Worm (Caenorhabditis elegans): Measurements from ENCODE around the gene C08B6.2.
A peak's percentile ranks its signal among the peaks of the same experiment; 100 is the strongest.

C08B6.2 gene

ce11 chrV:10120898-10121297 lies 15.4 kb downstream of the C08B6.2 start, which contains the start of gene srxa-18 (continued):
- no peak for TF ChIP-seq mxl-3 (GFP tag; optimal IDR thresholded peaks at IDR 0.05)
- no peak for TF ChIP-seq fkh-10 (GFP tag; optimal IDR thresholded peaks at IDR 0.05)
- no peak for TF ChIP-seq pqm-1 (tag; optimal IDR thresholded peaks at IDR 0.05)
- no peak for TF ChIP-seq hif-1 (tag; optimal IDR thresholded peaks at IDR 0.05)
- TF ChIP-seq aha-1 (tag), result no peak

ce11 chrV:10122670-10123069 lies 17.2 kb downstream of the C08B6.2 start, which contains the start of gene srxa-19:
Gene srxa-19, minus strand, starts transcription at chrV:10122770.
- TF ChIP-seq ceh-44 (GFP tag; IDR thresholded peaks at IDR 0.05), result no peak

- TF ChIP-seq ceh-44 (GFP tag; IDR thresholded peaks at IDR 0.05), result no peak
- no peak for TF ChIP-seq unc-62 (GFP tag; optimal IDR thresholded peaks at IDR 0.05 in 1 of 2)
- TF ChIP-seq unc-62 (tag; optimal IDR thresholded peaks at IDR 0.05), result no peak
- TF ChIP-seq unc-39 (tag; optimal IDR thresholded peaks at IDR 0.05), result no peak
- no peak for TF ChIP-seq gei-8 (GFP tag; optimal IDR thresholded peaks at IDR 0.05)
- TF ChIP-seq zag-1 (tag; optimal IDR thresholded peaks at IDR 0.05), result no peak
- no peak for TF ChIP-seq madf-9 (GFP tag; conservative IDR thresholded peaks at IDR 0.05)
- TF ChIP-seq ZK337.2 (GFP tag; IDR thresholded peaks at IDR 0.05), result no peak
- no peak for TF ChIP-seq nhr-25 (tag; optimal IDR thresholded peaks at IDR 0.05; ENCODE audit: borderline replicate concordance, insufficient read depth)
Measured at ce11 chrV:10123324-10123723, 17.8 kb downstream of the C08B6.2 start, which contains the start of gene C08B6.6. Gene C08B6.6, plus strand, starts transcription at chrV:10123624.

- peak; percentile 19 for TF ChIP-seq pqm-1 (tag; optimal IDR thresholded peaks at IDR 0.05)
- no peak for TF ChIP-seq lir-3 (tag; optimal IDR thresholded peaks at IDR 0.05)
- TF ChIP-seq daf-16 (GFP tag; optimal IDR thresholded peaks at IDR 0.05), result no peak
- peak; percentile 69 for TF ChIP-seq daf-16 (tag; optimal IDR thresholded peaks at IDR 0.05)
- TF ChIP-seq nhr-28 (tag; optimal IDR thresholded peaks at IDR 0.05), result peak; percentile 21
- TF ChIP-seq unc-62 (GFP tag; optimal IDR thresholded peaks at IDR 0.05 in 1 of 2), result peak in 1 of 2 experiments; percentile 83
- no peak for TF ChIP-seq unc-62 (tag; optimal IDR thresholded peaks at IDR 0.05)
Measured at ce11 chrV:10124799-10125548, 19.5 kb downstream of the C08B6.2 start, which contains the start of gene C08B6.10. Gene C08B6.10, plus strand, starts transcription at chrV:10125498.

ce11 chrV:10130195-10130594 lies 24.7 kb downstream of the C08B6.2 start, which contains the start of gene aos-1:
Gene aos-1, minus strand, starts transcription at chrV:10130295.
- no peak for TF ChIP-seq sdz-12 (GFP tag; optimal IDR thresholded peaks at IDR 0.05)

- TF ChIP-seq attf-4 (tag; optimal IDR thresholded peaks at IDR 0.05) (no peak), dmd-8 (GFP tag; IDR thresholded peaks at IDR 0.05) (peak; percentile 60; the same call in 1 of the 2 replicates)
Measured at ce11 chrV:10133277-10133676, 27.8 kb downstream of the C08B6.2 start.

ce11 chrV:10134077-10134693 lies 28.7 kb downstream of the C08B6.2 start, which contains the start of the genes C08B6.18, wdr-20 and C08B6.8:
Gene C08B6.18, minus strand, starts transcription at chrV:10134127.
Gene wdr-20, minus strand, starts transcription at chrV:10134158.
Gene C08B6.8, plus strand, starts transcription at chrV:10134643.
- TF ChIP-seq lsy-2 (tag; optimal IDR thresholded peaks at IDR 0.05), result peak in 1 of 2 experiments; percentile 44
- TF ChIP-seq lin-38 (GFP tag; IDR thresholded peaks at IDR 0.05), result peak; percentile 62
- no peak for TF ChIP-seq madf-5 (GFP tag; IDR thresholded peaks at IDR 0.05)
- TF ChIP-seq hif-1 (tag; optimal IDR thresholded peaks at IDR 0.05), result no peak
- peak; percentile 21 for TF ChIP-seq mes-2 (tag; optimal IDR thresholded peaks at IDR 0.05; ENCODE audit: poor library complexity, severe bottlenecking)
- no peak for TF ChIP-seq egl-27 (tag; optimal IDR thresholded peaks at IDR 0.05)
